Worm (Caenorhabditis elegans) whole organism, late embryonic: ENCODE results near the gene fbxb-55.

ENCODE experiments used
- ama-1 ChIP-seq: fragments of 150-350 bp; optimal IDR thresholded peaks from 2 replicates; lab custom pipeline; 2014
- ceh-19 ChIP-seq: fragments of 200-800 bp; sonication (Bioruptor generic); optimal IDR thresholded peaks from 2 replicates; lab custom pipeline; 2018; ENCODE audit warnings: mild to moderate bottlenecking, missing genetic modification characterization, missing compliant biosample characterization
- ceh-22 ChIP-seq: sonication (generic microtip); optimal IDR thresholded peaks from 2 replicates; lab custom pipeline; 2017; ENCODE audit warnings: missing biosample characterization, missing genetic modification characterization
- ceh-30 ChIP-seq: fragments of 150-350 bp; optimal IDR thresholded peaks from 2 replicates; lab custom pipeline; 2014; ENCODE audit warnings: missing biosample characterization, missing genetic modification characterization
- ceh-6 ChIP-seq: fragments of 200-800 bp; sonication (Bioruptor generic); optimal IDR thresholded peaks from 2 replicates; lab custom pipeline; 2018; ENCODE audit warnings: mild to moderate bottlenecking, missing genetic modification characterization, missing compliant biosample characterization
- che-1 ChIP-seq: sonication (generic microtip); optimal IDR thresholded peaks from 2 replicates; lab custom pipeline; 2016; ENCODE audit warnings: mild to moderate bottlenecking, missing genetic modification characterization, missing compliant biosample characterization
- dve-1 ChIP-seq: sonication (generic microtip); optimal IDR thresholded peaks from 2 replicates; lab custom pipeline; 2017; ENCODE audit warnings: antibody characterized with exemption, mild to moderate bottlenecking, missing genetic modification characterization, missing compliant biosample characterization
- elt-4 ChIP-seq: sonication (generic microtip); optimal IDR thresholded peaks from 2 replicates; lab custom pipeline; 2016; ENCODE audit warnings: missing genetic modification characterization, missing compliant biosample characterization
- eyg-1 ChIP-seq: sonication (generic microtip); optimal IDR thresholded peaks from 2 replicates; lab custom pipeline; 2016; ENCODE audit warnings: missing genotype, missing genetic modification characterization, missing compliant biosample characterization
- fax-1 ChIP-seq: sonication (generic microtip); optimal IDR thresholded peaks from 2 replicates; lab custom pipeline; 2016; ENCODE audit warnings: missing genotype, missing genetic modification characterization, missing compliant biosample characterization
- fkh-6 ChIP-seq: sonication (generic microtip); optimal IDR thresholded peaks from 2 replicates; lab custom pipeline; 2016; ENCODE audit warnings: missing genetic modification characterization, missing compliant biosample characterization
- hlh-13 ChIP-seq: fragments of 200-800 bp; sonication (Bioruptor generic); optimal IDR thresholded peaks from 2 replicates; lab custom pipeline; 2018; ENCODE audit warnings: mild to moderate bottlenecking, missing genetic modification characterization, missing compliant biosample characterization
- hlh-6 ChIP-seq: sonication (generic microtip); optimal IDR thresholded peaks from 2 replicates; lab custom pipeline; 2016; ENCODE audit warnings: missing genotype, missing genetic modification characterization, missing compliant biosample characterization
- lim-6 ChIP-seq: sonication (generic microtip); optimal IDR thresholded peaks from 2 replicates; lab custom pipeline; 2016; ENCODE audit warnings: missing genetic modification characterization, missing compliant biosample characterization
- lin-11 ChIP-seq: fragments of 200-800 bp; sonication (Bioruptor generic); optimal IDR thresholded peaks from 2 replicates; lab custom pipeline; 2018; ENCODE audit warnings: mild to moderate bottlenecking, missing genetic modification characterization, missing compliant biosample characterization
- nfya-1 ChIP-seq: sonication (generic microtip); optimal IDR thresholded peaks from 2 replicates; lab custom pipeline; 2017; ENCODE audit warnings: missing genetic modification characterization, mild to moderate bottlenecking, missing compliant biosample characterization, antibody characterized with exemption, moderate library complexity
- pax-1 ChIP-seq: fragments of 150-350 bp; optimal IDR thresholded peaks from 2 replicates; lab custom pipeline; 2014; ENCODE audit warnings: missing biosample characterization, missing genetic modification characterization
- pha-2 ChIP-seq: sonication (generic microtip); optimal IDR thresholded peaks from 2 replicates; lab custom pipeline; 2017; ENCODE audit warnings: mild to moderate bottlenecking, missing genetic modification characterization, missing compliant biosample characterization
- pha-4 ChIP-seq: fragments of 150-350 bp; optimal IDR thresholded peaks from 2 replicates; lab custom pipeline; 2018; ENCODE audit warnings: missing biosample characterization, missing genetic modification reagents, missing genetic modification characterization
- pros-1 ChIP-seq: fragments of 150-350 bp; optimal IDR thresholded peaks from 2 replicates; lab custom pipeline; 2014; ENCODE audit warnings: missing biosample characterization, missing genetic modification reagents, missing genetic modification characterization
- sdc-2 ChIP-seq: sonication (generic microtip); optimal IDR thresholded peaks from 2 replicates; lab custom pipeline; 2016; ENCODE audit warnings: missing genotype, missing genetic modification characterization, missing compliant biosample characterization
- sox-2 ChIP-seq: fragments of 200-800 bp; sonication (Bioruptor generic); IDR thresholded peaks from 2 replicates; pipeline ENCODE4 v1.3.6; 2022; ENCODE audit warnings: missing genetic modification reagents, missing genetic modification characterization, missing compliant biosample characterization
- tbx-7 ChIP-seq: sonication (generic microtip); optimal IDR thresholded peaks from 2 replicates; lab custom pipeline; 2016; ENCODE audit warnings: missing genotype, missing genetic modification characterization, missing compliant biosample characterization
- unc-86 ChIP-seq: sonication (generic microtip); optimal IDR thresholded peaks from 2 replicates; lab custom pipeline; 2016; ENCODE audit warnings: missing genetic modification characterization, missing compliant biosample characterization
- ztf-16 ChIP-seq: sonication (generic microtip); optimal IDR thresholded peaks from 2 replicates; lab custom pipeline; 2017; ENCODE audit warnings: missing genetic modification characterization, missing compliant biosample characterization

Gene fbxb-55

DNA sequence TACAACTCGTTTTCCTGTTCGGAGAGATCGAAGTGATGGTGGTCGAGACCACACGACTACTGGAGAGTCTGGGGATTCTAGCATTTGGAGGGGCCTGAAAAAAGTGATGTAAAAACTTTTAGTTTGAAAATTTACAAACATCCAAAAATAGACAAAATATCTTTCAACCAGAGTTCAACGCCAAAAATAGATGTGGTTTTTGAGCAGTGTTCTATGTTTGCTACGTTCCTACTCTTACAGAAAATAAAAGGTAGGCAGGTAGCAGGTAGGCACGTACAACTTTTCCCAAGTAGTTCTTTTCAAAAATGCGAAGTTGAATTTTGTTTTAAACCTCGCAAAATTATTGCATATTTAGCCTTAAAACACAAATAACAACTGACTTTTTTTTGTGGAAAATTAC, 43.8 kb downstream of the fbxb-55 start, which contains the start of gene F49F1.14:
Gene F49F1.14, minus strand, starts transcription at position 101 of the 400 bp plus-strand sequence.
- no peak for TF ChIP-seq pha-2 (tag; lab: Kevin White, UChicago)
- no peak for TF ChIP-seq tbx-7 (tag; lab: Kevin White, UChicago)
- TF ChIP-seq hlh-6: no peak
- TF ChIP-seq ztf-16 (tag; lab: Kevin White, UChicago): no peak
- no peak for TF ChIP-seq elt-4 (tag; lab: Kevin White, UChicago)
- no peak for TF ChIP-seq ceh-6
- TF ChIP-seq dve-1: no peak
- no peak for TF ChIP-seq unc-86 (tag; lab: Kevin White, UChicago)
- TF ChIP-seq ceh-22 (tag; lab: Kevin White, UChicago): no peak
- TF ChIP-seq lim-6: no peak
- TF ChIP-seq ama-1 (lab: Kevin White, UChicago): no peak

- TF ChIP-seq fax-1 (tag; lab: Kevin White, UChicago) (no peak), ama-1 (lab: Kevin White, UChicago) (no peak), ceh-19 (no peak), eyg-1 (tag; lab: Kevin White, UChicago) (no peak), hlh-6 (no peak), lin-11 (no peak), fkh-6 (tag; lab: Kevin White, UChicago) (no peak), pros-1 (tag; lab: Kevin White, UChicago) (no peak)
These were observed 45.9 kb downstream of the fbxb-55 start, which contains the start of gene F49F1.15 for ce11 chrIV:4114526-4114925. TSS of gene F49F1.15 (minus strand) at chrIV:4114626.

- TF ChIP-seq pha-2 (tag; lab: Kevin White, UChicago): no peak
- no peak for TF ChIP-seq hlh-13 (GFP tag; lab: Kevin White, UChicago)
- no peak for TF ChIP-seq che-1 (tag; lab: Kevin White, UChicago)
- no peak for TF ChIP-seq nfya-1 (tag; lab: Kevin White, UChicago)
These were observed 47.1 kb downstream of the fbxb-55 start, which contains the start of the genes F49F1.4 and F49F1.2 for ce11 chrIV:4115634-4116033. TSS of gene F49F1.4 (minus strand) at chrIV:4115734. TSS of gene F49F1.2 (plus strand) at chrIV:4115943.

DNA sequence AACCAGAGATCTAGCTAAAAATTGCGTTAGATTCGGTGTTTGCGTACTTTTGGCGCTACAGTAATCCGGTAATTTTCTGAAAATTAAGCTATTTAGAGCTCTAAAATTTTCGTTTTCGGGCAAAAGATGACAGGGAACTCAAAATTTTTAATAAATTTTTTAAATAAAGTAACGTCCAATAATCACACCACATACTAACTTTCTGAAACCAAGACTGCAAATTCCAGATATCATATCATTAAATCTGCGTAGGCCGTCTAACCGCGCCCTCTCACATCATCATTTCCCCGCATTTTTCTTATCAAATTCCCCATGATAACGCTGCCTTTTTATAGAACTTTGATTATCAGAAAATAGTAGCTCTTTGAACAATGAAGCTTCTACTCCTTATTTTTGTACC, 48.9 kb downstream of the fbxb-55 start, which contains the start of gene drd-50:
Gene drd-50, plus strand, starts transcription at position 301 of the 400 bp plus-strand sequence.
- TF ChIP-seq pax-1 (no peak), sdc-2 (tag; lab: Kevin White, UChicago) (no peak), sox-2 (no peak), ceh-30 (no peak), pha-4 (no peak), ztf-16 (tag; lab: Kevin White, UChicago) (no peak)
